Worm (Caenorhabditis elegans): ENCODE results near the gene F15E6.5.

ce11 chrIV:4246493-4246892, 42.9 kb upstream of the F15E6.5 start, which contains the start of gene ttr-20:
- TF ChIP-seq tbx-37 (GFP tag; conservative IDR thresholded peaks at IDR 0.05) (no peak), F13C5.2 (tag; optimal IDR thresholded peaks at IDR 0.05) (no peak), hmg-4 (GFP tag; optimal IDR thresholded peaks at IDR 0.05) (no peak), ceh-13 (GFP tag; optimal IDR thresholded peaks at IDR 0.05) (no peak)
